Fruit fly (Drosophila melanogaster) whole organism, pupa: ENCODE results near the gene Cpr76Bd.
A peak's percentile ranks its signal among the peaks of the same experiment; 100 is the strongest.

Source experiments
- CG10348 ChIP-seq: fragments of 200-800 bp; sonication (Bioruptor generic); IDR thresholded peaks from 2 replicates; pipeline ENCODE4 v1.3.6; 2022; ENCODE audit warnings: missing biosample characterization, missing genetic modification characterization
- CG12605 ChIP-seq: fragments of 200-800 bp; sonication (Bioruptor generic); IDR thresholded peaks from 2 replicates; pipeline ENCODE4 v1.3.6; 2022; ENCODE audit warnings: missing biosample characterization, missing genetic modification characterization
- CG13204 ChIP-seq: fragments of 200-800 bp; sonication (Bioruptor generic); optimal IDR thresholded peaks from 2 replicates; lab custom pipeline; 2018; ENCODE audit warnings: missing biosample characterization, mild to moderate bottlenecking, missing genetic modification characterization, moderate library complexity
- CG14655 ChIP-seq: fragments of 200-800 bp; sonication (Bioruptor generic); optimal IDR thresholded peaks from 3 replicates; lab custom pipeline; 2017; ENCODE audit warnings: mild to moderate bottlenecking, missing biosample characterization, missing genetic modification reagents, missing genetic modification characterization
- CG15710 ChIP-seq: fragments of 200-800 bp; sonication (Bioruptor generic); optimal IDR thresholded peaks from 2 replicates; lab custom pipeline; 2018; ENCODE audit warnings: missing biosample characterization, mild to moderate bottlenecking, missing genetic modification characterization, moderate library complexity
- CG17806 ChIP-seq: fragments of 200-800 bp; sonication (Bioruptor generic); optimal IDR thresholded peaks from 2 replicates; lab custom pipeline; 2018; ENCODE audit warnings: missing biosample characterization, mild to moderate bottlenecking, missing genetic modification characterization, moderate library complexity
- CG32121 ChIP-seq: fragments of 200-800 bp; sonication (Bioruptor generic); IDR thresholded peaks from 2 replicates; pipeline ENCODE4 v1.3.6; 2022; ENCODE audit warnings: missing biosample characterization, missing genetic modification characterization
- CG34367 ChIP-seq: fragments of 200-800 bp; sonication (Bioruptor generic); optimal IDR thresholded peaks from 2 replicates; lab custom pipeline; 2018; ENCODE audit warnings: missing biosample characterization, mild to moderate bottlenecking, missing genetic modification characterization
- CG4496 ChIP-seq: fragments of 200-800 bp; sonication (Bioruptor generic); IDR thresholded peaks from 3 replicates; pipeline ENCODE4 v1.3.6; 2022; ENCODE audit warnings: missing biosample characterization, missing genetic modification characterization
- CG8159 ChIP-seq: fragments of 200-800 bp; sonication (Bioruptor generic); optimal IDR thresholded peaks from 3 replicates; lab custom pipeline; 2018; ENCODE audit warnings: missing biosample characterization, mild to moderate bottlenecking, missing genetic modification characterization, moderate library complexity
- CG8301 ChIP-seq: fragments of 200-800 bp; sonication (Bioruptor generic); optimal IDR thresholded peaks from 2 replicates; lab custom pipeline; 2018; ENCODE audit warnings: missing biosample characterization, mild to moderate bottlenecking, missing genetic modification characterization
- CG9948 ChIP-seq: fragments of 200-800 bp; sonication (Bioruptor generic); optimal IDR thresholded peaks from 2 replicates; lab custom pipeline; 2018; ENCODE audit warnings: missing biosample characterization, mild to moderate bottlenecking, missing genetic modification characterization, moderate library complexity
- D1 ChIP-seq: fragments of 200-800 bp; sonication (Bioruptor generic); optimal IDR thresholded peaks from 2 replicates; lab custom pipeline; 2018; ENCODE audit warnings: missing biosample characterization, mild to moderate bottlenecking, missing genetic modification characterization, moderate library complexity
- EcR ChIP-seq: fragments of 200-800 bp; sonication (Bioruptor generic); optimal IDR thresholded peaks from 3 replicates; lab custom pipeline; 2019; ENCODE audit warnings: missing biosample characterization, missing genetic modification characterization, mild to moderate bottlenecking, moderate library complexity, missing genetic modification reagents
- Ets98B ChIP-seq: fragments of 200-800 bp; sonication (Bioruptor generic); IDR thresholded peaks from 2 replicates; pipeline ENCODE4 v1.3.6; 2022; ENCODE audit warnings: missing biosample characterization, missing genetic modification characterization
- Pif1A ChIP-seq: fragments of 200-800 bp; sonication (Bioruptor generic); optimal IDR thresholded peaks from 3 replicates; lab custom pipeline; 2016; ENCODE audit warnings: missing biosample characterization, missing genetic modification characterization
- Pif1B ChIP-seq: fragments of 200-800 bp; sonication (Bioruptor generic); optimal IDR thresholded peaks from 3 replicates; lab custom pipeline; 2016; ENCODE audit warnings: missing biosample characterization, missing genetic modification characterization
- Snoo ChIP-seq: fragments of 200-800 bp; sonication (Bioruptor generic); optimal IDR thresholded peaks from 3 replicates; lab custom pipeline; 2017; ENCODE audit warnings: missing biosample characterization, mild to moderate bottlenecking, missing genetic modification characterization, inconsistent platforms
- fd96Ca ChIP-seq: fragments of 200-800 bp; sonication (Bioruptor generic); IDR thresholded peaks from 3 replicates; pipeline ENCODE4 v1.3.6; 2022; ENCODE audit warnings: missing biosample characterization, missing genetic modification characterization
- gl ChIP-seq: fragments of 200-800 bp; sonication (Bioruptor generic); optimal IDR thresholded peaks from 2 replicates; lab custom pipeline; 2018; ENCODE audit warnings: missing biosample characterization, mild to moderate bottlenecking, missing genetic modification characterization
- rn ChIP-seq: fragments of 200-800 bp; sonication (Bioruptor generic); IDR thresholded peaks from 2 replicates; pipeline ENCODE4 v1.3.6; 2022; ENCODE audit warnings: missing biosample characterization, missing genetic modification characterization

Gene Cpr76Bd

DNA sequence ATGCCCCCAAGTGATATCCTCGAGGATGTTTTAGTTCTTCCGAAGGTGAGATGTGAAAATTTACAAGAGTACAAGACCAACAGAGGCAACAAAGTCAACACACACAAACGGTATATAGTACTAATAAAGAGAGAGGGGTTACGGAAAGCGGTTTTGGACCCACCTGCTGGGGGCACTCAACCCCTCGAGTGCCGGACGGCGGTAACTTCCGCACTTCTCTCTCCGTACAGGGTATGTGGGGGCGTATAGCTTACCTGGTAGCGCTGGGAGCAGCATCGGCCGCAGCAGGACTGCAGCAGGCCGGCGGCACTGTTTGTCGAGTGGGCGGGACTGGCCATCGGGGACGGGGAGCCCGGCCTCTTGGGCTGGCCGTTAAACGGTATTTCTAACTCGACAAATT is 36.9 kb downstream of the Cpr76Bd start:
- TF ChIP-seq CG34367 (tag; lab: Kevin White, UChicago) (no peak), fd96Ca (GFP tag; lab: Robert Waterston, UW) (no peak), CG9948 (no peak), Pif1A (GFP tag; lab: Kevin White, UChicago) (no peak), CG4496 (GFP tag; lab: Robert Waterston, UW) (no peak), CG15710 (tag; lab: Kevin White, UChicago) (no peak), CG12605 (GFP tag; lab: Robert Waterston, UW) (no peak), CG13204 (GFP tag; lab: Kevin White, UChicago) (no peak), gl (tag; lab: Kevin White, UChicago) (no peak), Pif1B (GFP tag; lab: Kevin White, UChicago) (no peak), Snoo (tag; lab: Kevin White, UChicago) (no peak)

DNA sequence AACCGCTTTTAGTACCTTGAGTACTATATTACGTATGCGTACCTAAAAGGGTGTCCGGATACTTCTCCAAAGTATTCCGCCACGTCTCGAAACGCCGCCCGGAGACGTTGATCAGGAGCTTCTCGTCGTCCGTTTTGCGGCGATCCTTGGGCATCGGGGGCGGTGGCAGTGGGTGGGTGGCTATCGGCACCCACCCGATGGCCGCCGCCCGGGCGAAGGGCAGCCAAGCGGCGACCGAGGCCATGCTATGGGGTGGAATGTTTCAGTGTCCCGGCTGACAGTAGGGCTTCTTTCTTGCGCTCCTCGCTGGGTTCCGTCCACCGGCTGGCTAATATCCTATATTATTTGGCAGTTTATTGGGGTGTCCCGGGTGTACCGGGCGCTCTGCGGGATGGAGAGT is 41.9 kb downstream of the Cpr76Bd start:
- TF ChIP-seq rn (GFP tag; lab: Robert Waterston, UW) = no peak
- no peak for TF ChIP-seq CG8159 (tag; lab: Kevin White, UChicago)
- TF ChIP-seq Pif1A (GFP tag; lab: Kevin White, UChicago) = no peak

- TF ChIP-seq Snoo (tag; lab: Kevin White, UChicago) (no peak), EcR (GFP tag; lab: Kevin White, UChicago) (peak; percentile 20)
These were observed 43.1 kb downstream of the Cpr76Bd start for dm6 chr3L:19575650-19576049.

dm6 chr3L:19579346-19579745 is 46.8 kb downstream of the Cpr76Bd start:
- TF ChIP-seq CG8159 (tag; lab: Kevin White, UChicago) (no peak), CG12605 (GFP tag; lab: Robert Waterston, UW) (no peak), rn (GFP tag; lab: Robert Waterston, UW) (no peak), CG10348 (GFP tag; lab: Robert Waterston, UW) (no peak), CG13204 (GFP tag; lab: Kevin White, UChicago) (no peak), CG9948 (no peak), CG8301 (tag; lab: Kevin White, UChicago) (no peak), Ets98B (GFP tag; lab: Robert Waterston, UW) (no peak), CG17806 (tag; lab: Kevin White, UChicago) (no peak), CG34367 (tag; lab: Kevin White, UChicago) (no peak), fd96Ca (GFP tag; lab: Robert Waterston, UW) (no peak), Pif1A (GFP tag; lab: Kevin White, UChicago) (no peak), CG32121 (GFP tag; lab: Robert Waterston, UW) (no peak), Snoo (tag; lab: Kevin White, UChicago) (no peak), EcR (GFP tag; lab: Kevin White, UChicago) (no peak), CG15710 (tag; lab: Kevin White, UChicago) (no peak), gl (tag; lab: Kevin White, UChicago) (no peak), CG4496 (GFP tag; lab: Robert Waterston, UW) (no peak)

dm6 chr3L:19580709-19581227 is 48.2 kb downstream of the Cpr76Bd start:
- TF ChIP-seq CG8159 (tag; lab: Kevin White, UChicago) = no peak
- TF ChIP-seq Ets98B (GFP tag; lab: Robert Waterston, UW) = no peak
- no peak for TF ChIP-seq CG9948
- no peak for TF ChIP-seq CG12605 (GFP tag; lab: Robert Waterston, UW)
- TF ChIP-seq CG14655 = no peak
- no peak for TF ChIP-seq fd96Ca (GFP tag; lab: Robert Waterston, UW)
- no peak for TF ChIP-seq rn (GFP tag; lab: Robert Waterston, UW)
- no peak for TF ChIP-seq EcR (GFP tag; lab: Kevin White, UChicago)
- TF ChIP-seq CG34367 (tag; lab: Kevin White, UChicago) = no peak
- TF ChIP-seq Pif1B (GFP tag; lab: Kevin White, UChicago) = no peak
- no peak for TF ChIP-seq CG15710 (tag; lab: Kevin White, UChicago)
- no peak for TF ChIP-seq CG13204 (GFP tag; lab: Kevin White, UChicago)
- TF ChIP-seq CG10348 (GFP tag; lab: Robert Waterston, UW) = no peak
- TF ChIP-seq CG17806 (tag; lab: Kevin White, UChicago) = no peak
- TF ChIP-seq, all 21 proteins: peak for 0

dm6 chr3L:19584369-19584915 is 51.9 kb downstream of the Cpr76Bd start, which contains the start of gene Shal:
Shal (minus strand) TSS chr3L:19584568.
- TF ChIP-seq EcR (GFP tag; lab: Kevin White, UChicago) = no peak
- no peak for TF ChIP-seq CG14655
- TF ChIP-seq CG12605 (GFP tag; lab: Robert Waterston, UW) = no peak
- TF ChIP-seq CG4496 (GFP tag; lab: Robert Waterston, UW) = no peak
- no peak for TF ChIP-seq Pif1A (GFP tag; lab: Kevin White, UChicago)
- TF ChIP-seq D1 (tag; lab: Kevin White, UChicago) = no peak
- no peak for TF ChIP-seq CG10348 (GFP tag; lab: Robert Waterston, UW)
- no peak for TF ChIP-seq CG9948
